Fruit fly (Drosophila melanogaster): Measurements from ENCODE around the gene CG6962.

DNA sequence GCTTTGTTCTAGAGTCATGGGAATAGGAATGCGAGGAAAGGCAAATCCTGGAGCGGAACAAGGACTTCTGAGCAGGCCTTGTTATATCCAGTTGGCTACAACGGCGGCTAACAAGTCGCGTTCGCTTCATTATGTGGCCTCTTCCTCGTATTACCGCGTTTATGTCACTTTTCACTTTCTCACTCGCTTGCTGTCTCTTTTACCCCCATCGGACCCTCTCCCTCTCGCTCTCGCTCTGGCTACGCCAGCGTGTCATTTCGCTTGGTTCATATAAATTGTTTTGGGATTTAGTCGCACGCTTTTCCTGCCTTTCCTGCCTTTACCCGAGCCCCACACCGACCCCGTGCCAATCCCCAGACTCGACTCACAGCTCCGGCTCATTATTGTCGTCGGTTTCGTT lies 26.0 kb downstream of the CG6962 start:
- TF ChIP-seq cnc (optimal IDR thresholded peaks at IDR 0.05) (no peak), Crg-1 (GFP tag; optimal IDR thresholded peaks at IDR 0.05) (no peak), CG5204 (GFP tag; optimal IDR thresholded peaks at IDR 0.05) (no peak), CG7045 (GFP tag; optimal IDR thresholded peaks at IDR 0.05) (no peak), Clk (GFP tag; optimal IDR thresholded peaks at IDR 0.05) (no peak), tj (GFP tag; optimal IDR thresholded peaks at IDR 0.05) (no peak), CG33017 (tag; optimal IDR thresholded peaks at IDR 0.05) (no peak), cic (GFP tag; optimal IDR thresholded peaks at IDR 0.05) (no peak), Hr96 (GFP tag; optimal IDR thresholded peaks at IDR 0.05) (no peak), CG7101 (tag; optimal IDR thresholded peaks at IDR 0.05) (no peak)
